Fruit fly (Drosophila melanogaster) whole organism, wandering third instar larva: ENCODE results near the gene CG42512.
A peak's percentile ranks its signal among the peaks of the same experiment; 100 is the strongest.

Source experiments
- Abd-B ChIP-seq: fragments of >200 bp; optimal IDR thresholded peaks from 2 replicates; lab custom pipeline; 2017; ENCODE audit warnings: missing biosample characterization, missing genetic modification characterization
- CG9705 ChIP-seq: fragments of 200-800 bp; sonication (Bioruptor generic); optimal IDR thresholded peaks from 2 replicates; lab custom pipeline; 2018; ENCODE audit warnings: missing biosample characterization, mild to moderate bottlenecking, missing genetic modification characterization
- CrebA ChIP-seq: fragments of 200-800 bp; sonication (Bioruptor generic); optimal IDR thresholded peaks from 2 replicates; lab custom pipeline; 2016; ENCODE audit warnings: missing biosample characterization, mild to moderate bottlenecking, missing genetic modification characterization, borderline replicate concordance
- Dfd ChIP-seq: fragments of >200 bp; optimal IDR thresholded peaks from 2 replicates; lab custom pipeline; 2017; ENCODE audit warnings: missing biosample characterization, missing genetic modification characterization
- Dif ChIP-seq: fragments of 200-275, 200-300 bp; sonication (Bioruptor generic); optimal IDR thresholded peaks from 2 replicates; lab custom pipeline; 2018; ENCODE audit warnings: missing biosample characterization, missing genetic modification characterization; ENCODE audit not compliant: partially characterized antibody
- HLH106 ChIP-seq: fragments of 200-800 bp; optimal IDR thresholded peaks from 3 replicates; lab custom pipeline; 2019; ENCODE audit warnings: missing biosample characterization, mild to moderate bottlenecking, missing genetic modification characterization, moderate library complexity
- Hnf4 ChIP-seq: fragments of 200-800 bp; sonication (Bioruptor generic); optimal IDR thresholded peaks from 2 replicates; lab custom pipeline; 2016; ENCODE audit warnings: missing biosample characterization, mild to moderate bottlenecking, missing genetic modification characterization
- Hr78 ChIP-seq: fragments of >200 bp; optimal IDR thresholded peaks from 2 replicates; lab custom pipeline; 2017; ENCODE audit warnings: missing biosample characterization, missing genetic modification characterization
- Hr83 ChIP-seq: fragments of 200-300 bp; sonication (Bioruptor generic); optimal IDR thresholded peaks from 2 replicates; lab custom pipeline; 2016; ENCODE audit warnings: missing biosample characterization, mild to moderate bottlenecking, missing genetic modification characterization, moderate library complexity; ENCODE audit not compliant: poor library complexity, severe bottlenecking
- Jra ChIP-seq: sonication (Bioruptor generic); optimal IDR thresholded peaks from 2 replicates; lab custom pipeline; 2016; ENCODE audit warnings: missing biosample characterization, missing genetic modification characterization
- Mio ChIP-seq: sonication (Bioruptor generic); optimal IDR thresholded peaks from 2 replicates; lab custom pipeline; 2016; ENCODE audit warnings: missing biosample characterization, missing genetic modification characterization
- Myc ChIP-seq: fragments of >200 bp; optimal IDR thresholded peaks from 2 replicates; lab custom pipeline; 2017
- N ChIP-seq: fragments of >200 bp; optimal IDR thresholded peaks from 2 replicates; lab custom pipeline; 2018; ENCODE audit warnings: missing biosample characterization, missing external identifiers, missing genetic modification characterization
- OdsH ChIP-seq: fragments of 200-800 bp; sonication (Bioruptor generic); optimal IDR thresholded peaks from 2 replicates; lab custom pipeline; 2016; ENCODE audit warnings: missing biosample characterization, mild to moderate bottlenecking, missing genetic modification characterization
- Rel ChIP-seq, 2 experiments: fragments of 200-800 bp; sonication (Bioruptor generic) in 1 of 2; optimal IDR thresholded peaks; 2 replicates in 1 of 2; 3 replicates in 1 of 2; lab custom pipeline; 2016 to 2019; ENCODE audit warnings: mild to moderate bottlenecking in 2 of 2, missing biosample characterization in 2 of 2, missing genetic modification characterization in 2 of 2, moderate library complexity in 1 of 2
- Sp1 ChIP-seq: fragments of 200-800 bp; sonication (Bioruptor generic); optimal IDR thresholded peaks from 3 replicates; lab custom pipeline; 2019; ENCODE audit warnings: missing biosample characterization, mild to moderate bottlenecking, missing genetic modification characterization, moderate library complexity
- br ChIP-seq: fragments of 200-800 bp; sonication (Bioruptor generic); optimal IDR thresholded peaks from 2 replicates; lab custom pipeline; 2016; ENCODE audit warnings: missing biosample characterization, missing genetic modification characterization
- brk ChIP-seq: fragments of 200-800 bp; sonication (Bioruptor generic); optimal IDR thresholded peaks from 2 replicates; lab custom pipeline; 2016; ENCODE audit warnings: missing biosample characterization, mild to moderate bottlenecking, missing genetic modification characterization
- dl ChIP-seq, 2 experiments: fragments of 175-275, 200-275 bp in 1 of 2; fragments of 200-275 bp in 1 of 2; sonication (Bioruptor generic); optimal IDR thresholded peaks; lab custom pipeline; 2018; ENCODE audit warnings: mild to moderate bottlenecking in 2 of 2, missing biosample characterization in 2 of 2, missing genetic modification characterization in 2 of 2, moderate library complexity in 2 of 2; ENCODE audit not compliant: partially characterized antibody in 2 of 2, insufficient read depth in 1 of 2
- dmrt93B ChIP-seq: fragments of 200-800 bp; sonication (Bioruptor generic); optimal IDR thresholded peaks from 2 replicates; lab custom pipeline; 2018; ENCODE audit warnings: missing biosample characterization, mild to moderate bottlenecking, missing genetic modification characterization
- dsf ChIP-seq: sonication (Bioruptor generic); optimal IDR thresholded peaks from 2 replicates; lab custom pipeline; 2016; ENCODE audit warnings: missing biosample characterization, missing genetic modification characterization, borderline replicate concordance
- ey ChIP-seq: fragments of 200-800 bp; sonication (Bioruptor generic); optimal IDR thresholded peaks from 2 replicates; lab custom pipeline; 2016; ENCODE audit warnings: missing biosample characterization, missing genetic modification characterization
- foxo ChIP-seq, 2 experiments: fragments of 200-800 bp; sonication (Bioruptor generic); optimal IDR thresholded peaks; 2 replicates in 1 of 2; 3 replicates in 1 of 2; lab custom pipeline; 2016 to 2017; ENCODE audit warnings: missing biosample characterization in 2 of 2, missing genetic modification characterization in 2 of 2
- fru ChIP-seq: fragments of 200-800 bp; sonication (Bioruptor generic); optimal IDR thresholded peaks from 3 replicates; lab custom pipeline; 2016; ENCODE audit warnings: missing biosample characterization, mild to moderate bottlenecking, missing genetic modification characterization
- h ChIP-seq: fragments of 200-800 bp; sonication (Bioruptor generic); optimal IDR thresholded peaks from 3 replicates; lab custom pipeline; 2016; ENCODE audit warnings: missing biosample characterization, mild to moderate bottlenecking, missing genetic modification characterization
- lola ChIP-seq: fragments of >200 bp; optimal IDR thresholded peaks from 2 replicates; lab custom pipeline; 2017; ENCODE audit warnings: missing biosample characterization, missing genetic modification characterization
- pan ChIP-seq: fragments of >200 bp; optimal IDR thresholded peaks from 2 replicates; lab custom pipeline; 2017
- psq ChIP-seq: fragments of 200-800 bp; sonication (Bioruptor generic); optimal IDR thresholded peaks from 3 replicates; lab custom pipeline; 2017; ENCODE audit warnings: missing biosample characterization, mild to moderate bottlenecking, missing genetic modification characterization, moderate library complexity
- rgr ChIP-seq: fragments of 200-800 bp; sonication (Bioruptor generic); optimal IDR thresholded peaks from 3 replicates; lab custom pipeline; 2016; ENCODE audit warnings: missing biosample characterization, mild to moderate bottlenecking, missing genetic modification characterization
- sage ChIP-seq: fragments of 200-800 bp; sonication (Bioruptor generic); optimal IDR thresholded peaks from 2 replicates; lab custom pipeline; 2016; ENCODE audit warnings: missing biosample characterization, mild to moderate bottlenecking, missing genetic modification characterization
- sv ChIP-seq: fragments of 200-800 bp; sonication (Bioruptor generic); optimal IDR thresholded peaks from 3 replicates; lab custom pipeline; 2016; ENCODE audit warnings: missing biosample characterization, missing genetic modification characterization
- tai ChIP-seq: sonication (Bioruptor generic); optimal IDR thresholded peaks from 2 replicates; lab custom pipeline; 2016; ENCODE audit warnings: missing biosample characterization, missing genetic modification characterization
- woc ChIP-seq: sonication (Bioruptor generic); optimal IDR thresholded peaks from 2 replicates; lab custom pipeline; 2016; ENCODE audit warnings: missing biosample characterization, mild to moderate bottlenecking, missing genetic modification characterization

CG42512 gene

DNA sequence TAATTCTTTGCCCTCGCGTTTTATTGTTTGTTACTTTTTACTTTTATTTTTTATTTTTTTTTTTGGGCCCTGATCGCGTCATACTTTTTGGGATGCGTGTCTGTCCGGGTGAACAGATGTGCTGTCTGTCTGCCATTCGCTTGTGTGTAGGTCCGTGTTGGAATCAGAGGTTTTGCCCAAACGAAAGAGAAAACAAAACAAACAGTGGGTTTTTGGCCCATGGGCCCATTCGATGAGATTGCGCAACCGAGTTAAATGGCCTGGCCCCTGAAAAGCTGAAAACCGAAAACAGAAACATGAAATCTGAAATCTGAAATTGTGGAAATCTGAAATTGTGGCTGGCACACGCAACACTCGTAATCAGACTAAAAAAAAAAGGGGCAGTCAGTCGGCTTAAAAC lies 5.7 kb upstream of the CG42512 start:
- TF ChIP-seq Hr78 (GFP tag; lab: Kevin White, UChicago): no peak
- no peak for TF ChIP-seq psq (GFP tag; lab: Kevin White, UChicago)
- no peak for TF ChIP-seq Hr83 (GFP tag; lab: Kevin White, UChicago)
- no peak for TF ChIP-seq fru (GFP tag; lab: Kevin White, UChicago)
- TF ChIP-seq Dfd (GFP tag; lab: Kevin White, UChicago): no peak
- TF ChIP-seq dl (GFP tag; optimal IDR thresholded peaks at IDR 0.05; lab: Kevin White, UChicago; ENCODE audit: insufficient read depth in 1 of 2, partially characterized antibody in 2 of 2): no peak
- no peak for TF ChIP-seq Mio (GFP tag; lab: Kevin White, UChicago)
- TF ChIP-seq woc (GFP tag; lab: Kevin White, UChicago): no peak
- TF ChIP-seq dmrt93B (GFP tag; lab: Kevin White, UChicago): no peak
- no peak for TF ChIP-seq sage (GFP tag; lab: Kevin White, UChicago)
- TF ChIP-seq OdsH: no peak
- no peak for TF ChIP-seq Jra
- TF ChIP-seq sv (GFP tag; lab: Kevin White, UChicago): no peak
- no peak for TF ChIP-seq HLH106 (tag; lab: Kevin White, UChicago)
- TF ChIP-seq lola (GFP tag; lab: Kevin White, UChicago): no peak
- TF ChIP-seq Dif: no peak
- TF ChIP-seq CG9705 (GFP tag; lab: Kevin White, UChicago): no peak
- TF ChIP-seq brk (GFP tag; lab: Kevin White, UChicago): no peak
- TF ChIP-seq dsf (GFP tag; lab: Kevin White, UChicago): no peak
- TF ChIP-seq N (GFP tag; lab: Kevin White, UChicago): no peak
- TF ChIP-seq, all 38 proteins: peak for 0

DNA sequence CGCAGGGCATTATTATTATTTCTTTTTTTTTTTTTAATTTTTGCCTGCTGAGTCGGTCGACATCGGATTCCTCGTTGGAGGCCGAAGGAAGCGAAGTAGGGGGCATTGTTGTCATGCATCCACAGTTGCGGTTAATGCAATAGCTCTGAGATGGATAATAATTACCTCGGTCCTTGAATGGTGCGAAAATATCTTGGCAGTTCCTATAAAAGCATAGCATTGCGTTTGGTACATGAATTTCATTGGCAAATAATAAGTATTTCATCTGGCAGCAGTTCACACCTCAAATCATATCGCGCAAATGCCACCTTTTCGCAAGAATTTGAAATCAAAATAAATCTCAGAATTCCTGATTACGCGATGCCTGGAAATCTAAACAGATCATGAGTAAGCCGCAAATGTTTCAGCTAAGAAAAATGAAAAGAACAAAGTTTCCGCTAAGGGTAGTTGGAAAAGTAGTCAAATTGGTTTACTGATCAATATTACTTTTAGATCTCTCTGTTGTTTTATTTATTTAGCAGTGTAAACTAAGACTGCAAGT lies 4.0 kb upstream of the CG42512 start:
- TF ChIP-seq fru (GFP tag; lab: Kevin White, UChicago) (peak; percentile 9), Mio (GFP tag; lab: Kevin White, UChicago) (no peak), tai (GFP tag; lab: Kevin White, UChicago) (no peak), br (no peak), CG9705 (GFP tag; lab: Kevin White, UChicago) (no peak), rgr (GFP tag; lab: Kevin White, UChicago) (no peak), dsf (GFP tag; lab: Kevin White, UChicago) (no peak), Jra (no peak), Dfd (GFP tag; lab: Kevin White, UChicago) (no peak), dmrt93B (GFP tag; lab: Kevin White, UChicago) (peak; percentile 9), ey (GFP tag; lab: Kevin White, UChicago) (peak; percentile 29), Sp1 (GFP tag; lab: Kevin White, UChicago) (peak; percentile 10), Abd-B (GFP tag; lab: Kevin White, UChicago) (no peak), CrebA (no peak), woc (GFP tag; lab: Kevin White, UChicago) (peak; percentile 30), foxo (GFP tag; optimal IDR thresholded peaks at IDR 0.05; lab: Kevin White, UChicago) (peak in 1 of 2 experiments; percentile 36), Myc (lab: Kevin White, UChicago) (no peak)

- no peak for TF ChIP-seq Rel (GFP tag; optimal IDR thresholded peaks at IDR 0.05; lab: Kevin White, UChicago)
- TF ChIP-seq Rel (tag; optimal IDR thresholded peaks at IDR 0.05; lab: Kevin White, UChicago): peak; percentile 8
- peak; percentile 25 for TF ChIP-seq psq (GFP tag; lab: Kevin White, UChicago)
- no peak for TF ChIP-seq lola (GFP tag; lab: Kevin White, UChicago)
- TF ChIP-seq Hr83 (GFP tag; lab: Kevin White, UChicago): no peak
- TF ChIP-seq sv (GFP tag; lab: Kevin White, UChicago): no peak
- no peak for TF ChIP-seq Mio (GFP tag; lab: Kevin White, UChicago)
- TF ChIP-seq Dif: peak; percentile 61
Observed at dm6 chrX:16647737-16648434, 3.3 kb upstream of the CG42512 start.

DNA sequence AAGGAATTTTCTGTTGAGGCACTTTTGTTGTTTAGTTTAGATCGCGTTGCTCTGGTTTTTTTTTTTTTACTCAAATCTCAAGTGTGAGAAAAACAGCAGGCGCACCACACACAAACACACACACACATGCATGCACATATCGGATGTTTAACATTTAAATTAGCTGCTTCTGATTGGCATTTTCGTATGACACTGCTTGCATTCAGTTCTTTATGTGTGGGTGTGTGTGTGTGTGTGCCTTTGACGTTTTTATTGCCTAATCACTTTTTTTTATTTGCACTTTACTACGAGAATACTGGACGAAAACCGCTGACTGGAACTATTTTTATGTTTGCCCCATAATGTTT lies 2.8 kb upstream of the CG42512 start:
- TF ChIP-seq pan (lab: Kevin White, UChicago): no peak
- no peak for TF ChIP-seq dmrt93B (GFP tag; lab: Kevin White, UChicago)
- no peak for TF ChIP-seq br
- no peak for TF ChIP-seq sv (GFP tag; lab: Kevin White, UChicago)
- TF ChIP-seq Hnf4 (GFP tag; lab: Kevin White, UChicago): no peak
- no peak for TF ChIP-seq h (GFP tag; lab: Kevin White, UChicago)
- no peak for TF ChIP-seq Mio (GFP tag; lab: Kevin White, UChicago)
- no peak for TF ChIP-seq woc (GFP tag; lab: Kevin White, UChicago)
- no peak for TF ChIP-seq foxo (GFP tag; optimal IDR thresholded peaks at IDR 0.05; lab: Kevin White, UChicago)
